Fruit fly (Drosophila melanogaster) whole organism, wandering third instar larva: Measurements from ENCODE around the gene klar.

Experiments used
- Abd-B ChIP-seq: fragments of >200 bp; optimal IDR thresholded peaks from 2 replicates; lab custom pipeline; 2017; ENCODE audit warnings: missing biosample characterization, missing genetic modification characterization
- CG32264 ChIP-seq: fragments of 200-800 bp; sonication (Bioruptor generic); optimal IDR thresholded peaks from 2 replicates; lab custom pipeline; 2016; ENCODE audit warnings: missing biosample characterization, missing genetic modification characterization
- CG9705 ChIP-seq: fragments of 200-800 bp; sonication (Bioruptor generic); optimal IDR thresholded peaks from 2 replicates; lab custom pipeline; 2018; ENCODE audit warnings: missing biosample characterization, mild to moderate bottlenecking, missing genetic modification characterization
- CrebA ChIP-seq: fragments of 200-800 bp; sonication (Bioruptor generic); optimal IDR thresholded peaks from 2 replicates; lab custom pipeline; 2016; ENCODE audit warnings: missing biosample characterization, mild to moderate bottlenecking, missing genetic modification characterization, borderline replicate concordance
- Dfd ChIP-seq: fragments of >200 bp; optimal IDR thresholded peaks from 2 replicates; lab custom pipeline; 2017; ENCODE audit warnings: missing biosample characterization, missing genetic modification characterization
- GATAd ChIP-seq: sonication (Bioruptor generic); optimal IDR thresholded peaks from 2 replicates; lab custom pipeline; 2016; ENCODE audit warnings: missing biosample characterization, missing genetic modification characterization
- HLH106 ChIP-seq: fragments of 200-800 bp; optimal IDR thresholded peaks from 3 replicates; lab custom pipeline; 2019; ENCODE audit warnings: missing biosample characterization, mild to moderate bottlenecking, missing genetic modification characterization, moderate library complexity
- Hnf4 ChIP-seq: fragments of 200-800 bp; sonication (Bioruptor generic); optimal IDR thresholded peaks from 2 replicates; lab custom pipeline; 2016; ENCODE audit warnings: missing biosample characterization, mild to moderate bottlenecking, missing genetic modification characterization
- Hr78 ChIP-seq: fragments of >200 bp; optimal IDR thresholded peaks from 2 replicates; lab custom pipeline; 2017; ENCODE audit warnings: missing biosample characterization, missing genetic modification characterization
- Hr83 ChIP-seq: fragments of 200-300 bp; sonication (Bioruptor generic); optimal IDR thresholded peaks from 2 replicates; lab custom pipeline; 2016; ENCODE audit warnings: missing biosample characterization, mild to moderate bottlenecking, missing genetic modification characterization, moderate library complexity; ENCODE audit not compliant: poor library complexity, severe bottlenecking
- Mio ChIP-seq: sonication (Bioruptor generic); optimal IDR thresholded peaks from 2 replicates; lab custom pipeline; 2016; ENCODE audit warnings: missing biosample characterization, missing genetic modification characterization
- Myc ChIP-seq: fragments of >200 bp; optimal IDR thresholded peaks from 2 replicates; lab custom pipeline; 2017
- N ChIP-seq: fragments of >200 bp; optimal IDR thresholded peaks from 2 replicates; lab custom pipeline; 2018; ENCODE audit warnings: missing biosample characterization, missing external identifiers, missing genetic modification characterization
- OdsH ChIP-seq: fragments of 200-800 bp; sonication (Bioruptor generic); optimal IDR thresholded peaks from 2 replicates; lab custom pipeline; 2016; ENCODE audit warnings: missing biosample characterization, mild to moderate bottlenecking, missing genetic modification characterization
- Rel ChIP-seq, 2 experiments: fragments of 200-800 bp; sonication (Bioruptor generic) in 1 of 2; optimal IDR thresholded peaks; 2 replicates in 1 of 2; 3 replicates in 1 of 2; lab custom pipeline; 2016 to 2019; ENCODE audit warnings: mild to moderate bottlenecking in 2 of 2, missing biosample characterization in 2 of 2, missing genetic modification characterization in 2 of 2, moderate library complexity in 1 of 2
- Sp1 ChIP-seq: fragments of 200-800 bp; sonication (Bioruptor generic); optimal IDR thresholded peaks from 3 replicates; lab custom pipeline; 2019; ENCODE audit warnings: missing biosample characterization, mild to moderate bottlenecking, missing genetic modification characterization, moderate library complexity
- br ChIP-seq: fragments of 200-800 bp; sonication (Bioruptor generic); optimal IDR thresholded peaks from 2 replicates; lab custom pipeline; 2016; ENCODE audit warnings: missing biosample characterization, missing genetic modification characterization
- brk ChIP-seq: fragments of 200-800 bp; sonication (Bioruptor generic); optimal IDR thresholded peaks from 2 replicates; lab custom pipeline; 2016; ENCODE audit warnings: missing biosample characterization, mild to moderate bottlenecking, missing genetic modification characterization
- dl ChIP-seq, 2 experiments: fragments of 175-275, 200-275 bp in 1 of 2; fragments of 200-275 bp in 1 of 2; sonication (Bioruptor generic); optimal IDR thresholded peaks; lab custom pipeline; 2018; ENCODE audit warnings: mild to moderate bottlenecking in 2 of 2, missing biosample characterization in 2 of 2, missing genetic modification characterization in 2 of 2, moderate library complexity in 2 of 2; ENCODE audit not compliant: partially characterized antibody in 2 of 2, insufficient read depth in 1 of 2
- dsf ChIP-seq: sonication (Bioruptor generic); optimal IDR thresholded peaks from 2 replicates; lab custom pipeline; 2016; ENCODE audit warnings: missing biosample characterization, missing genetic modification characterization, borderline replicate concordance
- ey ChIP-seq: fragments of 200-800 bp; sonication (Bioruptor generic); optimal IDR thresholded peaks from 2 replicates; lab custom pipeline; 2016; ENCODE audit warnings: missing biosample characterization, missing genetic modification characterization
- foxo ChIP-seq, 2 experiments: fragments of 200-800 bp; sonication (Bioruptor generic); optimal IDR thresholded peaks; 2 replicates in 1 of 2; 3 replicates in 1 of 2; lab custom pipeline; 2016 to 2017; ENCODE audit warnings: missing biosample characterization in 2 of 2, missing genetic modification characterization in 2 of 2
- h ChIP-seq: fragments of 200-800 bp; sonication (Bioruptor generic); optimal IDR thresholded peaks from 3 replicates; lab custom pipeline; 2016; ENCODE audit warnings: missing biosample characterization, mild to moderate bottlenecking, missing genetic modification characterization
- jim ChIP-seq: fragments of 175-275, 200-325 bp; sonication (Bioruptor generic); optimal IDR thresholded peaks from 2 replicates; lab custom pipeline; 2016; ENCODE audit warnings: missing biosample characterization, mild to moderate bottlenecking, missing genetic modification characterization
- pan ChIP-seq: fragments of >200 bp; optimal IDR thresholded peaks from 2 replicates; lab custom pipeline; 2017
- psq ChIP-seq: fragments of 200-800 bp; sonication (Bioruptor generic); optimal IDR thresholded peaks from 3 replicates; lab custom pipeline; 2017; ENCODE audit warnings: missing biosample characterization, mild to moderate bottlenecking, missing genetic modification characterization, moderate library complexity
- rgr ChIP-seq: fragments of 200-800 bp; sonication (Bioruptor generic); optimal IDR thresholded peaks from 3 replicates; lab custom pipeline; 2016; ENCODE audit warnings: missing biosample characterization, mild to moderate bottlenecking, missing genetic modification characterization
- sage ChIP-seq: fragments of 200-800 bp; sonication (Bioruptor generic); optimal IDR thresholded peaks from 2 replicates; lab custom pipeline; 2016; ENCODE audit warnings: missing biosample characterization, mild to moderate bottlenecking, missing genetic modification characterization
- tai ChIP-seq: sonication (Bioruptor generic); optimal IDR thresholded peaks from 2 replicates; lab custom pipeline; 2016; ENCODE audit warnings: missing biosample characterization, missing genetic modification characterization
- usp ChIP-seq: fragments of >200 bp; optimal IDR thresholded peaks from 2 replicates; lab custom pipeline; 2017; ENCODE audit warnings: missing biosample characterization, missing genetic modification characterization
- woc ChIP-seq: sonication (Bioruptor generic); optimal IDR thresholded peaks from 2 replicates; lab custom pipeline; 2016; ENCODE audit warnings: missing biosample characterization, mild to moderate bottlenecking, missing genetic modification characterization

Gene klar

DNA sequence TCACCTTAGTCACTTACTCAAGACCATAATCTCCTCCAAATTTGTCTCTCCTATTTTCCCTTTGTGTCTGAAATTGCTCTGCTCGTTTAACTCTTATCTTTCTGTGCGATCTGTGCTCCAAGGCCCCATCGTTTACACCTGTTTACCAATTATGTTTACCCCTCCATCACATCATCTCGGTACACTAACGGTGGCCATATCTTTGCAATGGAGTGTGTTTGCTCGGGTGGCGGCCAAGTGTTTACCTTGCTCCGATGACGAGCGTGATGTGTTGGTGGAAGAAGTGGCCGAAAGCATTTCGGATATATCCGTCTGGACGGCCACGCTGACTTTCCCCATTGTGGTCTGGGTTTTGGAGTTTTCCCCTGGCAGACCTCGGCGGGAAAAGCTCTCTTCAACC lies 100.2 kb downstream of the klar start:
- TF ChIP-seq Sp1 (peak; percentile 23), pan (lab: Kevin White, UChicago) (no peak), br (GFP tag; lab: Kevin White, UChicago) (peak; percentile 30), h (GFP tag; lab: Kevin White, UChicago) (peak; percentile 43), OdsH (GFP tag; lab: Kevin White, UChicago) (peak; percentile 15), Hnf4 (peak; percentile 47), ey (GFP tag; lab: Kevin White, UChicago) (no peak), CG9705 (GFP tag; lab: Kevin White, UChicago) (peak; percentile 8), foxo (GFP tag; optimal IDR thresholded peaks at IDR 0.05; lab: Kevin White, UChicago) (peak in 1 of 2 experiments; percentile 9), sage (GFP tag; lab: Kevin White, UChicago) (no peak), Hr83 (peak; percentile 74), rgr (GFP tag; lab: Kevin White, UChicago) (peak; percentile 28), Rel (GFP tag; optimal IDR thresholded peaks at IDR 0.05; lab: Kevin White, UChicago) (no peak), Rel (tag; optimal IDR thresholded peaks at IDR 0.05; lab: Kevin White, UChicago) (no peak)

DNA sequence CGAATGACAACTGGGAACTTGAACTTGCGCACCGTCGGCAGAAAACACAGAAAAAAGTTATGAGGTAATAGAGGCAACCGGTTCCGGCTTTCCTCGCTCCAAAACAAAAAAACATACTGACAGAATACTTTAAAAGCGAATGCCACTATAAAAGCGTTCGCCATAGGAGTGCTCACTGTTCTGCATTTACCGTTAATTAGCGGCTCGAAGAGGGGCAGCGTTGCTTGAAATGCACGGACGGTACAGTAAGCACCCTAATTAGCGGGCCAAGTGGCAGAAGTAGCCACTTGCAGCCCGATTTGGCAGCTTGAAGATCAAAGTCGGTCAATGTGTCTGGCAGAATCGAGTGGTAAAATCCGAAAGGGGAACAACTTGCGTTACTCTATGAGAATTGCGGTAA lies 100.9 kb downstream of the klar start:
- no peak for TF ChIP-seq Myc (lab: Kevin White, UChicago)
- TF ChIP-seq psq (GFP tag; lab: Kevin White, UChicago) = no peak
- no peak for TF ChIP-seq usp (GFP tag; lab: Kevin White, UChicago)

DNA sequence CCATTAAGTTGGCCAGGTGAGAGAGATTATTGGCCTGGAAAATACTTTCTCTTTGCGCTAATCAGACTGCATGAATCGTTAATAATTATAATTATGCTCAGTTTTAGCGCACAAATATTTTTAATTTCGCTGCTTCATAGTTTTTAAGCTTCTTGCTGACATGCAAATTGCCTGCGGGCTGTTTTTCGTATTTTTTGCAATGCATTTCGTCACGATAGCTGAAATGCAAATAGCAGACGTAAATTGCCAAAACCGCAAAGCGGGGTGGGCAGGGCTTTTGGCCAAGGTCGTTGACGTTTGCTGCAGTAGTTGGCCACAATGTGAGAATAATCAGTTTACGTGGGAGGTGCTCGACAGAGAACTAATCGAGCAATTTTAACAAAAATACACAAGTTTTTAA lies 102.1 kb downstream of the klar start:
- TF ChIP-seq Hr78 = no peak
- TF ChIP-seq usp (GFP tag; lab: Kevin White, UChicago) = no peak
- no peak for TF ChIP-seq N
- TF ChIP-seq jim (GFP tag; lab: Kevin White, UChicago) = no peak
- TF ChIP-seq Mio (GFP tag; lab: Kevin White, UChicago) = no peak
- no peak for TF ChIP-seq foxo (GFP tag; optimal IDR thresholded peaks at IDR 0.05; lab: Kevin White, UChicago)
- no peak for TF ChIP-seq brk (GFP tag; lab: Kevin White, UChicago)
- no peak for TF ChIP-seq dsf (GFP tag; lab: Kevin White, UChicago)

DNA sequence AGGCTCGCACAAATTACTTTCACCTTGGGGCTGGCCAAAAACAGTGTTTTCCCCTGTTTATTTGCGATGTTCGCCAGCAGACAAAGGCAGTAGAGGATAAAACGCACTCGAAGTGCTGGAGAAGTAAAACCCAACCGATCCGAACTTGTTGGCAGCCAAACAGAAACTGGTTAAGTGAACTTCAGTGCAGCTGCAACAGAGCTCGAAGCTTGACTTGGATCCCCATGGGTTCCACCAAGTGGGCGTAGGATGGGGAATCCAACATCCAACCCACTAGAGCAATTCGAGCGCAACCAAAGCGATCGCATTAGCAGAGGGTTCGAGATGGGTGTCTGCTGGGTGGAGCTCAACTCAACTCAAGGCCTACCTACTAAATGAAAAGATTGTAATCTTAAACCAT lies 102.8 kb downstream of the klar start:
- no peak for TF ChIP-seq jim (GFP tag; lab: Kevin White, UChicago)
- TF ChIP-seq HLH106 (tag; lab: Kevin White, UChicago) = no peak
- no peak for TF ChIP-seq Sp1
- TF ChIP-seq foxo (GFP tag; optimal IDR thresholded peaks at IDR 0.05; lab: Kevin White, UChicago) = no peak
- no peak for TF ChIP-seq Hr83
- TF ChIP-seq Myc (lab: Kevin White, UChicago) = no peak
- no peak for TF ChIP-seq CrebA (GFP tag; lab: Kevin White, UChicago)
- TF ChIP-seq Hnf4 = no peak
- no peak for TF ChIP-seq psq (GFP tag; lab: Kevin White, UChicago)
- TF ChIP-seq Rel (GFP tag; optimal IDR thresholded peaks at IDR 0.05; lab: Kevin White, UChicago) = no peak
- TF ChIP-seq Rel (tag; optimal IDR thresholded peaks at IDR 0.05; lab: Kevin White, UChicago) = no peak
- TF ChIP-seq dsf (GFP tag; lab: Kevin White, UChicago) = no peak
- TF ChIP-seq GATAd (GFP tag; lab: Kevin White, UChicago) = no peak
- TF ChIP-seq tai = no peak
- no peak for TF ChIP-seq h (GFP tag; lab: Kevin White, UChicago)
- TF ChIP-seq pan (lab: Kevin White, UChicago) = no peak
- TF ChIP-seq brk (GFP tag; lab: Kevin White, UChicago) = no peak
- no peak for TF ChIP-seq br (GFP tag; lab: Kevin White, UChicago)
- no peak for TF ChIP-seq Abd-B (GFP tag; lab: Kevin White, UChicago)
- no peak for TF ChIP-seq usp (GFP tag; lab: Kevin White, UChicago)
- no peak for TF ChIP-seq dl (GFP tag; optimal IDR thresholded peaks at IDR 0.05; lab: Kevin White, UChicago; ENCODE audit: insufficient read depth in 1 of 2, partially characterized antibody in 2 of 2)

DNA sequence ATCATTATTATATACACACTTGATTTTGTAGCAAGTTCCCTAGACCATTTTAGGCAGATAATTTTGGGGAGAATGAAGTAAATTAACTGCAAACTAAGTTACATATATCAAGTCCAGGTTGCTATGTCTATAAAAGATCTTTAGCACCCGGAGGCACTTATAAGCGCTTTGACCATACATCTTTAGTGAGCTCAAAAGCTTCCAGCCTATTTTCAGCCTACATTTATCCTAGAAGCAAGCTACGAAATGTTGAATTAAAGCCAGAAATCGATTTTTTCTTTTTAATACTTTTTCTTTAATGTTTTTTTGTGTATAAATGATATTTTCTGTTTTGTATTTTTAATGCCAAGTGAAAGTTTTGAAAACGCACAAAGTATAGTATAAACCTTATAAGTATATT lies 106.6 kb downstream of the klar start, which contains the start of gene CG13891:
Gene CG13891, minus strand, starts transcription at position 101 of the 400 bp plus-strand sequence.
- no peak for TF ChIP-seq OdsH (GFP tag; lab: Kevin White, UChicago)
- no peak for TF ChIP-seq N
- no peak for TF ChIP-seq tai
- TF ChIP-seq woc (GFP tag; lab: Kevin White, UChicago) = no peak
- no peak for TF ChIP-seq Mio (GFP tag; lab: Kevin White, UChicago)
- TF ChIP-seq Sp1 = no peak
- TF ChIP-seq Abd-B (GFP tag; lab: Kevin White, UChicago) = no peak
- no peak for TF ChIP-seq brk (GFP tag; lab: Kevin White, UChicago)
- no peak for TF ChIP-seq CrebA (GFP tag; lab: Kevin White, UChicago)
- TF ChIP-seq Dfd (GFP tag; lab: Kevin White, UChicago) = no peak
- no peak for TF ChIP-seq h (GFP tag; lab: Kevin White, UChicago)
- TF ChIP-seq dl (GFP tag; optimal IDR thresholded peaks at IDR 0.05; lab: Kevin White, UChicago; ENCODE audit: insufficient read depth in 1 of 2, partially characterized antibody in 2 of 2) = no peak
- TF ChIP-seq rgr (GFP tag; lab: Kevin White, UChicago) = no peak
- TF ChIP-seq CG32264 = no peak
- TF ChIP-seq sage (GFP tag; lab: Kevin White, UChicago) = no peak
